Fruit fly (Drosophila melanogaster) whole organism, embryonic: Measurements from ENCODE around the gene Rbp1-like.

Experiments used
- Abd-B ChIP-seq: fragments of 200-800 bp; sonication (Bioruptor generic); optimal IDR thresholded peaks from 2 replicates; lab custom pipeline; 2018; ENCODE audit warnings: missing biosample characterization, mild to moderate bottlenecking, missing genetic modification characterization, moderate library complexity
- Adf1 ChIP-seq: fragments of 200-800 bp; sonication (Bioruptor generic); IDR thresholded peaks from 2 replicates; pipeline ENCODE4 v1.3.6; 2022; ENCODE audit warnings: missing biosample characterization, missing genetic modification characterization
- Blimp-1 ChIP-seq: fragments of 200-800 bp; sonication (Bioruptor generic); optimal IDR thresholded peaks from 3 replicates; lab custom pipeline; 2018; ENCODE audit warnings: missing biosample characterization, missing genetic modification characterization, mild to moderate bottlenecking, moderate library complexity, missing genetic modification reagents
- CG10366 ChIP-seq: fragments of 200-800 bp; sonication (Bioruptor generic); IDR thresholded peaks from 2 replicates; pipeline ENCODE4 v1.3.6; 2022; ENCODE audit warnings: missing biosample characterization, missing genetic modification characterization
- CG10431 ChIP-seq: fragments of 200-800 bp; sonication (Bioruptor generic); optimal IDR thresholded peaks from 3 replicates; lab custom pipeline; 2018; ENCODE audit warnings: missing biosample characterization, mild to moderate bottlenecking, missing genetic modification characterization
- CG10462 ChIP-seq: fragments of 200-800 bp; sonication (Bioruptor generic); optimal IDR thresholded peaks from 2 replicates; lab custom pipeline; 2016; ENCODE audit warnings: missing biosample characterization, missing genetic modification characterization
- CG10979 ChIP-seq: fragments of 200-800 bp; sonication (Bioruptor generic); optimal IDR thresholded peaks from 2 replicates; lab custom pipeline; 2018; ENCODE audit warnings: missing biosample characterization, mild to moderate bottlenecking, missing genetic modification characterization, moderate library complexity
- CG11695 ChIP-seq: fragments of 200-800 bp; sonication (Bioruptor generic); IDR thresholded peaks from 3 replicates; pipeline ENCODE4 v1.3.6; 2022; ENCODE audit warnings: missing biosample characterization, missing genetic modification characterization
- CG11723 ChIP-seq: fragments of 200-800 bp; sonication (Bioruptor generic); optimal IDR thresholded peaks from 2 replicates; lab custom pipeline; 2017; ENCODE audit warnings: missing biosample characterization, mild to moderate bottlenecking, missing genetic modification characterization
- CG12104 ChIP-seq: fragments of 200-800 bp; sonication (Bioruptor generic); optimal IDR thresholded peaks from 3 replicates; lab custom pipeline; 2016; ENCODE audit warnings: missing biosample characterization, missing genetic modification characterization
- CG1233 ChIP-seq: fragments of 200-800 bp; sonication (Bioruptor generic); optimal IDR thresholded peaks from 4 replicates; lab custom pipeline; 2018; ENCODE audit warnings: missing biosample characterization, mild to moderate bottlenecking, missing genetic modification characterization
- CG13123 ChIP-seq: fragments of 200-800 bp; sonication (Bioruptor generic); optimal IDR thresholded peaks from 2 replicates; lab custom pipeline; 2016; ENCODE audit warnings: missing biosample characterization, missing genetic modification characterization
- CG13775 ChIP-seq: fragments of 200-800 bp; sonication (Bioruptor generic); optimal IDR thresholded peaks from 3 replicates; lab custom pipeline; 2017; ENCODE audit warnings: missing biosample characterization, mild to moderate bottlenecking, missing genetic modification characterization
- CG15011 ChIP-seq: fragments of 200-800 bp; sonication (Bioruptor generic); optimal IDR thresholded peaks from 3 replicates; lab custom pipeline; 2018; ENCODE audit warnings: missing biosample characterization, mild to moderate bottlenecking, missing genetic modification characterization
- CG15269 ChIP-seq: fragments of 200-800 bp; sonication (Bioruptor generic); optimal IDR thresholded peaks from 2 replicates; lab custom pipeline; 2018; ENCODE audit warnings: missing biosample characterization, mild to moderate bottlenecking, missing genetic modification characterization, moderate library complexity
- CG17361 ChIP-seq: fragments of 200-800 bp; sonication (Bioruptor generic); IDR thresholded peaks from 3 replicates; pipeline ENCODE4 v1.3.6; 2022; ENCODE audit warnings: missing biosample characterization, missing genetic modification characterization
- CG18262 ChIP-seq: fragments of 200-800 bp; optimal IDR thresholded peaks from 3 replicates; lab custom pipeline; 2019; ENCODE audit warnings: missing biosample characterization, mild to moderate bottlenecking, missing genetic modification characterization, moderate library complexity
- CG18764 ChIP-seq: fragments of 200-800 bp; sonication (Bioruptor generic); optimal IDR thresholded peaks from 3 replicates; lab custom pipeline; 2016; ENCODE audit warnings: missing biosample characterization, missing genetic modification characterization
- CG2202 ChIP-seq: fragments of 200-800 bp; sonication (Bioruptor generic); optimal IDR thresholded peaks from 2 replicates; lab custom pipeline; 2018; ENCODE audit warnings: missing biosample characterization, mild to moderate bottlenecking, missing genetic modification characterization
- CG32767 ChIP-seq: fragments of 200-800 bp; sonication (Bioruptor generic); IDR thresholded peaks from 2 replicates; pipeline ENCODE4 v1.3.6; 2022; ENCODE audit warnings: missing biosample characterization, missing genetic modification characterization
- CG7372 ChIP-seq: fragments of 200-800 bp; sonication (Bioruptor generic); IDR thresholded peaks from 2 replicates; pipeline ENCODE4 v1.3.6; 2022; ENCODE audit warnings: missing biosample characterization, missing genetic modification characterization
- CHES-1-like ChIP-seq: fragments of 200-800 bp; sonication (Bioruptor generic); optimal IDR thresholded peaks from 2 replicates; lab custom pipeline; 2016; ENCODE audit warnings: missing biosample characterization, missing genetic modification characterization
- E2f1 ChIP-seq: fragments of 200-800 bp; sonication (Bioruptor generic); IDR thresholded peaks from 2 replicates; pipeline ENCODE4 v1.3.6; 2022; ENCODE audit warnings: missing biosample characterization, missing genetic modification characterization
- Elba2 ChIP-seq: fragments of 200-800 bp; sonication (Bioruptor generic); optimal IDR thresholded peaks from 3 replicates; lab custom pipeline; 2016; ENCODE audit warnings: missing biosample characterization, missing genetic modification characterization
- HLH3B ChIP-seq: fragments of 200-800 bp; sonication (Bioruptor generic); IDR thresholded peaks from 2 replicates; pipeline ENCODE4 v1.3.6; 2022; ENCODE audit warnings: missing biosample characterization, missing genetic modification characterization
- Hey ChIP-seq: fragments of 200-800 bp; sonication (Bioruptor generic); optimal IDR thresholded peaks from 3 replicates; lab custom pipeline; 2018; ENCODE audit warnings: missing biosample characterization, mild to moderate bottlenecking, missing genetic modification characterization
- Hr3 ChIP-seq: fragments of 200-800 bp; sonication (Bioruptor generic); optimal IDR thresholded peaks from 3 replicates; lab custom pipeline; 2016; ENCODE audit warnings: missing biosample characterization, missing genetic modification characterization
- Meics ChIP-seq: fragments of 200-800 bp; sonication (Bioruptor generic); optimal IDR thresholded peaks from 2 replicates; lab custom pipeline; 2017; ENCODE audit warnings: missing biosample characterization, mild to moderate bottlenecking, missing genetic modification characterization
- Mrtf ChIP-seq: fragments of 200-800 bp; sonication (Bioruptor generic); IDR thresholded peaks from 3 replicates; pipeline ENCODE4 v1.3.6; 2022; ENCODE audit warnings: missing biosample characterization, missing genetic modification characterization
- NfI ChIP-seq: fragments of 200-800 bp; sonication (Bioruptor generic); optimal IDR thresholded peaks from 3 replicates; lab custom pipeline; 2018; ENCODE audit warnings: missing biosample characterization, mild to moderate bottlenecking, missing genetic modification characterization, moderate library complexity
- PHDP ChIP-seq: fragments of 200-800 bp; sonication (Bioruptor generic); optimal IDR thresholded peaks from 3 replicates; lab custom pipeline; 2018; ENCODE audit warnings: missing biosample characterization, mild to moderate bottlenecking, missing genetic modification characterization, moderate library complexity
- Rx ChIP-seq: fragments of 200-800 bp; sonication (Bioruptor generic); IDR thresholded peaks from 2 replicates; pipeline ENCODE4 v1.3.6; 2022; ENCODE audit warnings: missing biosample characterization, missing genetic modification characterization
- Ssrp ChIP-seq: fragments of 200-800 bp; sonication (Bioruptor generic); optimal IDR thresholded peaks from 2 replicates; lab custom pipeline; 2018; ENCODE audit warnings: missing biosample characterization, mild to moderate bottlenecking, missing genetic modification characterization, moderate library complexity
- Taf1 ChIP-seq: fragments of 200-800 bp; sonication (Bioruptor generic); IDR thresholded peaks from 2 replicates; pipeline ENCODE4 v1.3.6; 2022; ENCODE audit warnings: missing biosample characterization, missing genetic modification characterization
- Xbp1 ChIP-seq: fragments of 200-800 bp; sonication (Bioruptor generic); optimal IDR thresholded peaks from 3 replicates; lab custom pipeline; 2016; ENCODE audit warnings: missing biosample characterization, mild to moderate bottlenecking, missing genetic modification characterization
- Xrp1 ChIP-seq: fragments of 200-800 bp; sonication (Bioruptor generic); IDR thresholded peaks from 2 replicates; pipeline ENCODE4 v1.3.6; 2022; ENCODE audit warnings: missing biosample characterization, missing genetic modification characterization
- az2 ChIP-seq: fragments of 200-800 bp; sonication (Bioruptor generic); optimal IDR thresholded peaks from 3 replicates; lab custom pipeline; 2016; ENCODE audit warnings: missing biosample characterization, missing genetic modification characterization
- crc ChIP-seq: fragments of 200-800 bp; sonication (Bioruptor generic); optimal IDR thresholded peaks from 2 replicates; lab custom pipeline; 2016; ENCODE audit warnings: missing biosample characterization, missing genetic modification characterization
- crol ChIP-seq: fragments of 200-800 bp; sonication (Bioruptor generic); IDR thresholded peaks from 2 replicates; pipeline ENCODE4 v1.3.6; 2022; ENCODE audit warnings: missing biosample characterization, missing genetic modification characterization
- dimm ChIP-seq: fragments of 200-800 bp; sonication (Bioruptor generic); IDR thresholded peaks from 2 replicates; pipeline ENCODE4 v1.3.6; 2022; ENCODE audit warnings: missing biosample characterization, missing genetic modification characterization
- dpn ChIP-seq, 2 experiments: fragments of 200-800 bp; sonication (Bioruptor generic); optimal IDR thresholded peaks; 3 replicates each; lab custom pipeline; 2016; ENCODE audit warnings: missing biosample characterization in 2 of 2, missing genetic modification characterization in 2 of 2
- fd102C ChIP-seq: fragments of 200-800 bp; sonication (Bioruptor generic); optimal IDR thresholded peaks from 2 replicates; lab custom pipeline; 2018; ENCODE audit warnings: missing biosample characterization, mild to moderate bottlenecking, missing genetic modification characterization, moderate library complexity
- gce ChIP-seq: fragments of 200-800 bp; sonication (Bioruptor generic); IDR thresholded peaks from 3 replicates; pipeline ENCODE4 v1.3.6; 2022; ENCODE audit warnings: missing biosample characterization, missing genetic modification characterization
- phol ChIP-seq: fragments of 200-800 bp; sonication (Bioruptor generic); optimal IDR thresholded peaks from 3 replicates; lab custom pipeline; 2018; ENCODE audit warnings: missing biosample characterization, mild to moderate bottlenecking, missing genetic modification characterization, moderate library complexity
- prd ChIP-seq, 3 experiments: fragments of >200 bp in 2 of 3; fragments of 200-800 bp in 1 of 3; sonication (Bioruptor generic) in 1 of 3; optimal IDR thresholded peaks in 2 of 3; IDR thresholded peaks in 1 of 3; 2 replicates in 2 of 3; 3 replicates in 1 of 3; pipeline versions ENCODE4 v1.3.6 to Lab custom; 2017 to 2022; ENCODE audit warnings: missing biosample characterization in 1 of 3, missing genetic modification characterization in 1 of 3
- row ChIP-seq: fragments of 200-800 bp; sonication (Bioruptor generic); IDR thresholded peaks from 3 replicates; pipeline ENCODE4 v1.3.6; 2022; ENCODE audit warnings: missing biosample characterization, missing genetic modification characterization
- sr ChIP-seq: fragments of 200-800 bp; sonication (Bioruptor generic); IDR thresholded peaks from 3 replicates; pipeline ENCODE4 v1.3.6; 2022; ENCODE audit warnings: missing biosample characterization, missing genetic modification characterization
- ttk ChIP-seq: fragments of 200-800 bp; sonication (Bioruptor generic); IDR thresholded peaks from 2 replicates; pipeline ENCODE4 v2.1.2; 2022; ENCODE audit warnings: missing biosample characterization, missing genetic modification characterization
- unpg ChIP-seq: fragments of 200-800 bp; sonication (Bioruptor generic); optimal IDR thresholded peaks from 3 replicates; lab custom pipeline; 2018; ENCODE audit warnings: missing biosample characterization, mild to moderate bottlenecking, missing genetic modification characterization, moderate library complexity
- vnd ChIP-seq: fragments of 200-800 bp; sonication (Bioruptor generic); IDR thresholded peaks from 3 replicates; pipeline ENCODE4 v1.3.6; 2022; ENCODE audit warnings: missing biosample characterization, missing genetic modification characterization; ENCODE audit not compliant: partially characterized antibody

Gene Rbp1-like

DNA sequence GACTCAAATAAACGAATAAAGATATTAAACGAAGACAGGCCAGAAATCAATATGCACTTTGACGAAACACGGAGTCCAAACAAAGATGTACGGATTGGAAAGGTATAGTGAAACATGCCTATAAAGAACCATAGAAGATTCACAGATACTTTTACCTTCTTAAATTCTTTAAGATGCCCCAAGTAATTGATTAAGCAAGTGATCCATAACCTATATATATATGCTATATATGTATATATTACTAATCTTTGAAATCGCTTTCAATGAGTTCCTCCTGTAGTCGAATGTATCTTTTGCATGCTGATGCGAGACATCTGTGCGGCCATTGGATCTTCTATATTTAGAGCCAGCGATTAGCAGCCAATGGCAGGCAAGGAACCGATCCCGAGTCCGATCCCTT is 16.5 kb downstream of the Rbp1-like start, which contains the start of gene dmrt11E (continued):
- TF ChIP-seq Blimp-1 (GFP tag; lab: Kevin White, UChicago) = peak; percentile 73
- no peak for TF ChIP-seq Hey (tag; lab: Kevin White, UChicago)
- TF ChIP-seq CG10431 (GFP tag; lab: Kevin White, UChicago) = peak; percentile 37
- peak; percentile 81 for TF ChIP-seq row (GFP tag; lab: Robert Waterston, UW)
- no peak for TF ChIP-seq prd (optimal IDR thresholded peaks at IDR 0.05; lab: Kevin White, UChicago)
- TF ChIP-seq prd (GFP tag; IDR thresholded peaks at IDR 0.05; lab: Robert Waterston, UW) = peak; percentile 74; the same call in 2 of the 3 replicates
- peak; percentile 74 for TF ChIP-seq CG17361 (GFP tag; lab: Robert Waterston, UW)
- TF ChIP-seq gce (GFP tag; lab: Robert Waterston, UW) = 0 out of 3 replicates have a peak, but pooled peaks have one; percentile 26
- peak; percentile 30 for TF ChIP-seq CG11723 (GFP tag; lab: Kevin White, UChicago)
- peak; percentile 3 for TF ChIP-seq Elba2
- peak; percentile 8 for TF ChIP-seq NfI (GFP tag; lab: Kevin White, UChicago)
- peak; percentile 54; the same call in 2 of the 3 replicates for TF ChIP-seq CG11695 (GFP tag; lab: Robert Waterston, UW)
- TF ChIP-seq CG18262 (tag; lab: Kevin White, UChicago) = peak; percentile 83
- peak; percentile 28 for TF ChIP-seq CG2202
- no peak for TF ChIP-seq dimm (GFP tag; lab: Robert Waterston, UW)
- 0 out of 2 replicates have a peak, but pooled peaks have one; percentile 23 for TF ChIP-seq CG32767 (GFP tag; lab: Robert Waterston, UW)
- peak; percentile 33 for TF ChIP-seq CG10462 (GFP tag; lab: Kevin White, UChicago)
- TF ChIP-seq Ssrp (tag; lab: Kevin White, UChicago) = peak; percentile 70
- TF ChIP-seq unpg (GFP tag; lab: Kevin White, UChicago) = peak; percentile 74
- no peak for TF ChIP-seq CG13123 (GFP tag; lab: Kevin White, UChicago)
- peak; percentile 55 for TF ChIP-seq az2
- no peak for TF ChIP-seq CG15011 (GFP tag; lab: Kevin White, UChicago)
- no peak for TF ChIP-seq Taf1 (GFP tag; lab: Robert Waterston, UW)
- peak; percentile 50; the same call in 1 of the 2 replicates for TF ChIP-seq ttk (GFP tag; lab: Robert Waterston, UW)
- no peak for TF ChIP-seq sr
- TF ChIP-seq Abd-B (GFP tag; lab: Kevin White, UChicago) = peak; percentile 41
- peak; percentile 58 for TF ChIP-seq Xbp1 (GFP tag; lab: Kevin White, UChicago)
- TF ChIP-seq CG1233 = peak; percentile 37
- peak; percentile 54; the same call in 1 of the 3 replicates for TF ChIP-seq Mrtf (GFP tag; lab: Robert Waterston, UW)
- TF ChIP-seq Rx (GFP tag; lab: Robert Waterston, UW) = peak; percentile 39; the same call in 1 of the 2 replicates
- TF ChIP-seq dpn (GFP tag; optimal IDR thresholded peaks at IDR 0.05; lab: Kevin White, UChicago) = peak in 1 of 2 experiments; percentile 55
- peak; percentile 32; the same call in 1 of the 2 replicates for TF ChIP-seq CG10366 (GFP tag; lab: Robert Waterston, UW)
- TF ChIP-seq Xrp1 (GFP tag; lab: Robert Waterston, UW) = peak; percentile 87
- TF ChIP-seq Hr3 (GFP tag; lab: Kevin White, UChicago) = peak; percentile 56
- TF ChIP-seq CG15269 (tag; lab: Kevin White, UChicago) = peak; percentile 55
- TF ChIP-seq crol = no peak
- no peak for TF ChIP-seq Adf1
- TF ChIP-seq CG7372 (GFP tag; lab: Robert Waterston, UW) = peak; percentile 23; the same call in 1 of the 2 replicates
- TF ChIP-seq CG13775 (GFP tag; lab: Kevin White, UChicago) = peak; percentile 18
- peak; percentile 45 for TF ChIP-seq fd102C (GFP tag; lab: Kevin White, UChicago)
- TF ChIP-seq Meics (GFP tag; lab: Kevin White, UChicago) = no peak
- peak; percentile 78 for TF ChIP-seq phol (tag; lab: Kevin White, UChicago)
- no peak for TF ChIP-seq CHES-1-like (GFP tag; lab: Kevin White, UChicago)
- TF ChIP-seq CG12104 (GFP tag; lab: Kevin White, UChicago) = peak; percentile 28
- peak; percentile 65 for TF ChIP-seq PHDP (tag; lab: Kevin White, UChicago)
- TF ChIP-seq vnd (GFP tag; lab: Robert Waterston, UW) = no peak
- TF ChIP-seq CG10979 (tag; lab: Kevin White, UChicago) = peak; percentile 82
- no peak for TF ChIP-seq crc (GFP tag; lab: Kevin White, UChicago)
- peak; percentile 48; the same call in 1 of the 2 replicates for TF ChIP-seq HLH3B (GFP tag; lab: Robert Waterston, UW)
- TF ChIP-seq E2f1 = peak; percentile 61
- TF ChIP-seq CG18764 (GFP tag; lab: Kevin White, UChicago) = peak; percentile 20
